Worm (Caenorhabditis elegans): Measurements from ENCODE around the gene F18E9.8.

The F18E9.8 gene

ce11 chrX:8569159-8569558 lies 12.2 kb downstream of the F18E9.8 start:
- TF ChIP-seq lsy-2 (tag; optimal IDR thresholded peaks at IDR 0.05) (no peak), lin-13 (tag; optimal IDR thresholded peaks at IDR 0.05) (no peak), lin-32 (GFP tag; optimal IDR thresholded peaks at IDR 0.05) (no peak), sptf-1 (tag; optimal IDR thresholded peaks at IDR 0.05) (peak; percentile 21), unc-120 (tag; optimal IDR thresholded peaks at IDR 0.05; ENCODE audit: poor library complexity, severe bottlenecking) (peak; percentile 11), tbx-8 (GFP tag; optimal IDR thresholded peaks at IDR 0.05) (no peak), sem-2 (GFP tag; optimal IDR thresholded peaks at IDR 0.05) (no peak), mab-5 (tag; optimal IDR thresholded peaks at IDR 0.05) (no peak), nhr-12 (tag; optimal IDR thresholded peaks at IDR 0.05) (no peak), unc-62 (GFP tag; optimal IDR thresholded peaks at IDR 0.05) (no peak), mls-2 (tag; optimal IDR thresholded peaks at IDR 0.05) (peak; percentile 80), unc-39 (tag; optimal IDR thresholded peaks at IDR 0.05) (no peak), snpc-4 (tag; optimal IDR thresholded peaks at IDR 0.05) (no peak)

ce11 chrX:8568423-8568903 lies 12.9 kb downstream of the F18E9.8 start:
- TF ChIP-seq ham-2 (GFP tag; optimal IDR thresholded peaks at IDR 0.05) (peak; percentile 53), drap-1 (GFP tag; optimal IDR thresholded peaks at IDR 0.05) (peak; percentile 7), hlh-1 (tag; optimal IDR thresholded peaks at IDR 0.05) (peak; percentile 55), lin-32 (GFP tag; optimal IDR thresholded peaks at IDR 0.05) (no peak), ces-1 (GFP tag; optimal IDR thresholded peaks at IDR 0.05) (no peak), mep-1 (tag; optimal IDR thresholded peaks at IDR 0.05) (no peak), elt-3 (tag; optimal IDR thresholded peaks at IDR 0.05) (no peak), lin-13 (tag; optimal IDR thresholded peaks at IDR 0.05) (no peak), zip-8 (tag; optimal IDR thresholded peaks at IDR 0.05) (no peak), pha-4 (tag; optimal IDR thresholded peaks at IDR 0.05) (no peak), unc-62 (GFP tag; optimal IDR thresholded peaks at IDR 0.05) (peak; percentile 95), ceh-83 (GFP tag; optimal IDR thresholded peaks at IDR 0.05) (no peak), sptf-1 (tag; optimal IDR thresholded peaks at IDR 0.05) (no peak), sem-2 (GFP tag; optimal IDR thresholded peaks at IDR 0.05) (no peak), tbx-8 (GFP tag; optimal IDR thresholded peaks at IDR 0.05) (no peak), flh-1 (GFP tag; optimal IDR thresholded peaks at IDR 0.05) (no peak), ceh-39 (tag; optimal IDR thresholded peaks at IDR 0.05) (no peak), cnd-1 (tag; optimal IDR thresholded peaks at IDR 0.05) (no peak)

DNA sequence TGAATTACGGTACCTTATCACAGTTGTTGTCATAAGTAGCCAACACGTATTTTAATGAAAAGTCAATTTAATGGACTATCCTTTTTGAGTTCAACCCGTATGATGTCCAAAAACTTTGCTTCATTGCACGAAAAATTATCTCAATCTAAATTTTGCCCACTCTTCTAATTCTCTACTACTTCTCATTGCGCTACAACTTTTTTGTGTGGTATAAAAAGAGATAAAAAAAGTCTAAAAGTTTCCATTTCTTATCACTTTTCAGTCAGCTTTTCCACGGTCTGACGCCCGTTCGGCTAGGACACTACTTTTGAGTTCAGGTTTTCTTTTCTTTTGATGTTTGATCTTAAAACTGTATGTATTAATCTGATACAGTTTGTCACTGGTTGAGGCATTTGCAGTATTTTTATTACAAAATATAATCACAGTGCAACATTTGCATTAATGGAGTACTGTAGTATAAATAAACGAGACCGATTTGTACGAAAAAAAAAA lies 13.5 kb downstream of the F18E9.8 start:
- TF ChIP-seq nhr-2 (tag; optimal IDR thresholded peaks at IDR 0.05) (no peak), cnd-1 (tag; optimal IDR thresholded peaks at IDR 0.05) (no peak), nhr-28 (tag; optimal IDR thresholded peaks at IDR 0.05) (no peak), mls-2 (tag; optimal IDR thresholded peaks at IDR 0.05) (no peak), lin-13 (tag; optimal IDR thresholded peaks at IDR 0.05) (no peak), lin-32 (GFP tag; optimal IDR thresholded peaks at IDR 0.05) (no peak), elt-3 (tag; optimal IDR thresholded peaks at IDR 0.05) (no peak)

ce11 chrX:8567166-8567565 lies 14.2 kb downstream of the F18E9.8 start:
- TF ChIP-seq bed-3 (GFP tag; optimal IDR thresholded peaks at IDR 0.05) (no peak), ceh-43 (GFP tag; optimal IDR thresholded peaks at IDR 0.05) (no peak), elt-3 (tag; optimal IDR thresholded peaks at IDR 0.05) (no peak), mep-1 (tag; optimal IDR thresholded peaks at IDR 0.05) (no peak), hlh-1 (tag; optimal IDR thresholded peaks at IDR 0.05) (no peak), sptf-1 (tag; optimal IDR thresholded peaks at IDR 0.05) (no peak), unc-39 (tag; optimal IDR thresholded peaks at IDR 0.05) (no peak), elt-1 (tag; optimal IDR thresholded peaks at IDR 0.05; ENCODE audit: borderline replicate concordance, insufficient read depth) (no peak), nhr-76 (tag; optimal IDR thresholded peaks at IDR 0.05) (no peak)

DNA sequence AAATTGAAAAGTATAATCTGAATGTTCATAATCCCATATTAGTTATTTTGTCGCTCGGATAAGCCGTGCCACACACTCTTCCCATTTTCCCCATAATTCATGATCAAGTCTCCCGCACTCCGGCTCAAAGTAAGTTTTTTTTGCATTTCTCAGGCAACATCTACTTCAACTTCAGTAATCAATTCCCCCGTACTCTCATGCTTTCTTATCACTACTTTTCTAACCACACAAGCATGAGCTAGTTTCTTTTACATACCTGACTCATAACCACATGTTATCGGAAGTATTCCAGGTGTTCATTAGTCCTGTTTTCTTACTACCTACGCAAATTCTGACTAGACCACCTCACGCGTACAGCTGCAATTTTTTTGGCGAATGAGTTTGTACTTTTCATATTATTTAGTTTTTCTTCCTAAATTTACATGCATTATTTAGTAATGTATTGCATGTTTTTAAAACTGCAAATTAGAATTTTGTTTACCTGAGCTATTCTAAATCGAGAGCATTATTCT lies 14.8 kb downstream of the F18E9.8 start:
- no peak for TF ChIP-seq ceh-39 (tag; optimal IDR thresholded peaks at IDR 0.05)
- no peak for TF ChIP-seq elt-3 (tag; optimal IDR thresholded peaks at IDR 0.05)
- no peak for TF ChIP-seq unc-62 (GFP tag; optimal IDR thresholded peaks at IDR 0.05)
- no peak for TF ChIP-seq lin-32 (GFP tag; optimal IDR thresholded peaks at IDR 0.05)
- TF ChIP-seq lin-13 (tag; optimal IDR thresholded peaks at IDR 0.05) = no peak
- TF ChIP-seq nhr-28 (tag; optimal IDR thresholded peaks at IDR 0.05) = no peak
- TF ChIP-seq bed-3 (GFP tag; optimal IDR thresholded peaks at IDR 0.05) = no peak
- no peak for TF ChIP-seq ceh-43 (GFP tag; optimal IDR thresholded peaks at IDR 0.05)

Data from whole organism, mixed stage, embryonic.